Worm (Caenorhabditis elegans) whole organism, early embryonic: ENCODE results near the gene exos-2.

ENCODE experiments used
- F13C5.2 ChIP-seq: sonication (generic microtip); optimal IDR thresholded peaks from 2 replicates; lab custom pipeline; 2017; ENCODE audit warnings: mild to moderate bottlenecking, missing genetic modification characterization, inconsistent platforms, missing compliant biosample characterization
- aly-1 ChIP-seq: sonication (generic microtip); optimal IDR thresholded peaks from 2 replicates; lab custom pipeline; 2016; ENCODE audit warnings: missing genetic modification characterization, missing compliant biosample characterization
- ama-1 ChIP-seq: fragments of 150-350 bp; optimal IDR thresholded peaks from 2 replicates; lab custom pipeline; 2014
- ets-7 ChIP-seq: sonication (generic microtip); optimal IDR thresholded peaks from 2 replicates; lab custom pipeline; 2016; ENCODE audit warnings: missing genotype, missing genetic modification characterization, missing compliant biosample characterization
- flt-1 ChIP-seq: fragments of 200-800 bp; sonication (Bioruptor generic); IDR thresholded peaks from 2 replicates; pipeline ENCODE4 v1.3.6; 2022; ENCODE audit warnings: missing genetic modification characterization, missing compliant biosample characterization
- hmbx-1 ChIP-seq: sonication (generic microtip); optimal IDR thresholded peaks from 2 replicates; lab custom pipeline; 2016; ENCODE audit warnings: mild to moderate bottlenecking, missing genetic modification characterization, missing compliant biosample characterization
- hnd-1 ChIP-seq: sonication (generic microtip); optimal IDR thresholded peaks from 2 replicates; lab custom pipeline; 2016; ENCODE audit warnings: missing genetic modification characterization, missing compliant biosample characterization
- pes-1 ChIP-seq: fragments of 200-800 bp; sonication (Bioruptor generic); IDR thresholded peaks from 2 replicates; pipeline ENCODE4 v1.3.6; 2022; ENCODE audit warnings: missing genetic modification reagents, missing genetic modification characterization, missing compliant biosample characterization
- sea-1 ChIP-seq: fragments of 200-800 bp; sonication (Bioruptor generic); conservative IDR thresholded peaks from 2 replicates; pipeline ENCODE4 v1.3.6; 2022; ENCODE audit warnings: missing genetic modification characterization, missing compliant biosample characterization
- tbx-37 ChIP-seq: fragments of 200-800 bp; sonication (Bioruptor generic); conservative IDR thresholded peaks from 2 replicates; pipeline ENCODE4 v1.3.6; 2022; ENCODE audit warnings: missing genetic modification reagents, missing genetic modification characterization, missing compliant biosample characterization
- tra-4 ChIP-seq: sonication (generic microtip); optimal IDR thresholded peaks from 2 replicates; lab custom pipeline; 2017; ENCODE audit warnings: missing genetic modification characterization, missing compliant biosample characterization

- TF ChIP-seq flt-1 (GFP tag; lab: Robert Waterston, UW) (no peak), pes-1 (GFP tag; lab: Robert Waterston, UW) (no peak), F13C5.2 (tag; lab: Kevin White, UChicago) (no peak), ama-1 (lab: Kevin White, UChicago) (no peak), tbx-37 (GFP tag; lab: Robert Waterston, UW) (no peak), hnd-1 (tag; lab: Kevin White, UChicago) (no peak), tra-4 (tag; lab: Kevin White, UChicago) (no peak), ets-7 (tag; lab: Kevin White, UChicago) (no peak), hmbx-1 (no peak), aly-1 (tag; lab: Kevin White, UChicago) (no peak), sea-1 (no peak)
Measured at ce11 chrIV:6366032-6366431, 49.2 kb upstream of the exos-2 start.
